Worm (Caenorhabditis elegans) whole organism, L1 larva: ENCODE results near the gene F34D6.1.

Experiments used
- ces-1 ChIP-seq: fragments of 150-350 bp; optimal IDR thresholded peaks from 2 replicates; lab custom pipeline; 2014; ENCODE audit warnings: missing biosample characterization, missing genetic modification reagents, missing genetic modification characterization
- efl-3 ChIP-seq: fragments of 200-800 bp; sonication (Bioruptor generic); optimal IDR thresholded peaks from 2 replicates; lab custom pipeline; 2018; ENCODE audit warnings: mild to moderate bottlenecking, missing genetic modification characterization, missing compliant biosample characterization
- nhr-12 ChIP-seq: sonication (generic microtip); optimal IDR thresholded peaks from 2 replicates; lab custom pipeline; 2017; ENCODE audit warnings: missing biosample characterization, missing genetic modification characterization
- nhr-237 ChIP-seq: fragments of 150-350 bp; optimal IDR thresholded peaks from 2 replicates; lab custom pipeline; 2014; ENCODE audit warnings: missing biosample characterization, missing genetic modification characterization
- nhr-76 ChIP-seq: sonication (generic microtip); optimal IDR thresholded peaks from 2 replicates; lab custom pipeline; 2017; ENCODE audit warnings: missing biosample characterization, missing genetic modification characterization

ce11 chrII:2695079-2695478 is 14.1 kb upstream of the F34D6.1 start:
- TF ChIP-seq nhr-237 (tag; lab: Kevin White, UChicago) (no peak), ces-1 (GFP tag; lab: Kevin White, UChicago) (no peak), nhr-12 (tag; lab: Kevin White, UChicago) (no peak), nhr-76 (no peak), efl-3 (no peak)
